Worm (Caenorhabditis elegans) whole organism, L4 larva: ENCODE results near the gene oac-40.

Experiments used
- F49E8.2 ChIP-seq: sonication (generic microtip); optimal IDR thresholded peaks from 2 replicates; lab custom pipeline; 2016; ENCODE audit warnings: missing compliant biosample characterization, mild to moderate bottlenecking, missing genetic modification characterization, borderline replicate concordance
- ceh-28 ChIP-seq: fragments of 150-350 bp; optimal IDR thresholded peaks from 2 replicates; lab custom pipeline; 2014; ENCODE audit warnings: missing biosample characterization, missing genetic modification reagents, missing genetic modification characterization
- fkh-10 ChIP-seq: fragments of 150-350 bp; optimal IDR thresholded peaks from 2 replicates; lab custom pipeline; 2014; ENCODE audit warnings: missing biosample characterization, missing genetic modification reagents, missing genetic modification characterization
- lin-13 ChIP-seq: fragments of 150-350 bp; optimal IDR thresholded peaks from 2 replicates; lab custom pipeline; 2014; ENCODE audit warnings: missing biosample characterization, missing genetic modification reagents, missing genetic modification characterization
- nhr-11 ChIP-seq: fragments of 150-350 bp; optimal IDR thresholded peaks from 2 replicates; lab custom pipeline; 2014; ENCODE audit warnings: missing biosample characterization, missing genetic modification characterization
- nhr-25 ChIP-seq: sonication (generic microtip); optimal IDR thresholded peaks from 2 replicates; lab custom pipeline; 2017; ENCODE audit warnings: missing genetic modification characterization, mild to moderate bottlenecking, missing compliant biosample characterization, antibody characterized with exemption, moderate library complexity, borderline replicate concordance; ENCODE audit not compliant: insufficient read depth
- pha-4 ChIP-seq, 2 experiments: fragments of 150-350 bp in 1 of 2; fragments of 200-800 bp in 1 of 2; sonication (Bioruptor generic) in 1 of 2; IDR thresholded peaks in 1 of 2; optimal IDR thresholded peaks in 1 of 2; 2 replicates each; pipeline versions ENCODE4 v1.3.6 to Lab custom; 2014 to 2022; ENCODE audit warnings: missing genetic modification characterization in 2 of 2, missing genetic modification reagents in 2 of 2, missing biosample characterization in 1 of 2, missing compliant biosample characterization in 1 of 2

- no peak for TF ChIP-seq pha-4 (GFP tag; IDR thresholded peaks at IDR 0.05; lab: Robert Waterston, UW)
- TF ChIP-seq pha-4 (tag; optimal IDR thresholded peaks at IDR 0.05; lab: Kevin White, UChicago): no peak
- no peak for TF ChIP-seq fkh-10
- TF ChIP-seq ceh-28: no peak
- no peak for TF ChIP-seq nhr-11 (tag; lab: Kevin White, UChicago)
- TF ChIP-seq F49E8.2 (tag; lab: Kevin White, UChicago): no peak
- no peak for TF ChIP-seq nhr-25
- no peak for TF ChIP-seq lin-13 (GFP tag; lab: Kevin White, UChicago)
These were observed 8.1 kb downstream of the oac-40 start, which contains the start of gene bus-1 for ce11 chrV:9024713-9025112.
